Fruit fly (Drosophila melanogaster): ENCODE results near the gene PyK.

Gene PyK

DNA sequence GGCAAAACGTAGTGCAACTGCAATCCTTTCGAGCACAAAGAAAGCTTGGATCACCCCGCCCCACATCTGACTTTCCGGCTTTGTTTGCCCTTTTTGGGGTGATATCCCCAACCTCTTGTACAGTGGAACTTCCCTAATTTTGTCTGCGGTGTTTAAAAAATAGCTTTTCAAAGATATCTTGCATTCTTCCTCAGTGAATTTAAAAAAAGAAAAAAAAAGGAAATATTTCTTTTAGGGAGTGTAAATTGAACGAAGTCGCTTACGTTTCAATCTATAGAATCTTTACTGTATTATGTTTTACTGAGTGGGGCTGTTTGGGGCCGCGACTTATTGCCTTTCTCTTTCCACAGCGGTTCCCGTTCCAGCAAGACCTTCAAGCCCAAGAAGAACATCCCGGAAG is 54.3 kb downstream of the PyK start (continued):
- peak; percentile 37 for TF ChIP-seq cwo (GFP tag; optimal IDR thresholded peaks at IDR 0.05)
- no peak for TF ChIP-seq Hand (GFP tag; optimal IDR thresholded peaks at IDR 0.05)
- TF ChIP-seq CG12219 (GFP tag; optimal IDR thresholded peaks at IDR 0.05), result no peak
- no peak for TF ChIP-seq tup (GFP tag; optimal IDR thresholded peaks at IDR 0.05)
- TF ChIP-seq CG1529 (GFP tag; optimal IDR thresholded peaks at IDR 0.05), result peak; percentile 3
- TF ChIP-seq CG16863 (GFP tag; optimal IDR thresholded peaks at IDR 0.05), result peak; percentile 47
- TF ChIP-seq CG5180 (GFP tag; optimal IDR thresholded peaks at IDR 0.05), result no peak
- 0 out of 2 replicates have a peak, but pooled peaks have one; percentile 11 for TF ChIP-seq CG4360 (GFP tag; IDR thresholded peaks at IDR 0.05)
- TF ChIP-seq Dad (GFP tag; optimal IDR thresholded peaks at IDR 0.05), result no peak
- peak; percentile 43; the same call in 1 of the 2 replicates for TF ChIP-seq ara (GFP tag; IDR thresholded peaks at IDR 0.05)
- TF ChIP-seq gce (GFP tag; IDR thresholded peaks at IDR 0.05), result peak; percentile 73; the same call in 2 of the 3 replicates
- TF ChIP-seq HHEX (GFP tag; optimal IDR thresholded peaks at IDR 0.05), result peak; percentile 25
- TF ChIP-seq CG10431 (GFP tag; optimal IDR thresholded peaks at IDR 0.05), result no peak
- no peak for TF ChIP-seq z (GFP tag; IDR thresholded peaks at IDR 0.05)
- TF ChIP-seq CG30020 (tag; optimal IDR thresholded peaks at IDR 0.05), result no peak
- TF ChIP-seq Nf-YA (GFP tag; IDR thresholded peaks at IDR 0.05), result 0 out of 2 replicates have a peak, but pooled peaks have one; percentile 28
- TF ChIP-seq CG14050 (GFP tag; IDR thresholded peaks at IDR 0.05), result peak; percentile 51
- no peak for TF ChIP-seq CG34224 (GFP tag; IDR thresholded peaks at IDR 0.05; ENCODE audit: partially characterized antibody)
- no peak for TF ChIP-seq hbn (GFP tag; IDR thresholded peaks at IDR 0.05; ENCODE audit: partially characterized antibody)
- no peak for TF ChIP-seq Oli (tag; optimal IDR thresholded peaks at IDR 0.05)
- no peak for TF ChIP-seq Sin3A (optimal IDR thresholded peaks at IDR 0.05)
- peak; percentile 72 for TF ChIP-seq sob (GFP tag; IDR thresholded peaks at IDR 0.05)
- no peak for TF ChIP-seq CG10462 (GFP tag; optimal IDR thresholded peaks at IDR 0.05)
- TF ChIP-seq CG3163 (GFP tag; optimal IDR thresholded peaks at IDR 0.05), result no peak
- no peak for TF ChIP-seq sim (GFP tag; IDR thresholded peaks at IDR 0.05)
- TF ChIP-seq Dip2 (GFP tag; IDR thresholded peaks at IDR 0.05), result no peak
- 0 out of 2 replicates have a peak, but pooled peaks have one; percentile 36 for TF ChIP-seq Poxn (GFP tag; IDR thresholded peaks at IDR 0.05)
- no peak for TF ChIP-seq Kr (GFP tag; optimal IDR thresholded peaks at IDR 0.05)
- TF ChIP-seq Nf-YB (GFP tag; optimal IDR thresholded peaks at IDR 0.05), result peak; percentile 17
- no peak for TF ChIP-seq NC2α (GFP tag; optimal IDR thresholded peaks at IDR 0.05)
- peak; percentile 26 for TF ChIP-seq kay (GFP tag; optimal IDR thresholded peaks at IDR 0.05)
- 0 out of 3 replicates have a peak, but pooled peaks have one; percentile 32 for TF ChIP-seq CG3726 (GFP tag; IDR thresholded peaks at IDR 0.05)
- TF ChIP-seq da (GFP tag; optimal IDR thresholded peaks at IDR 0.05), result no peak
- peak; percentile 32 for TF ChIP-seq CG33557 (GFP tag; optimal IDR thresholded peaks at IDR 0.05)
- peak; percentile 21; the same call in 1 of the 2 replicates for TF ChIP-seq CG4404 (GFP tag; IDR thresholded peaks at IDR 0.05)
- no peak for TF ChIP-seq CG4282 (GFP tag; optimal IDR thresholded peaks at IDR 0.05)
- TF ChIP-seq CG10321 (GFP tag; IDR thresholded peaks at IDR 0.05), result peak; percentile 31; the same call in 1 of the 2 replicates
- peak; percentile 62 for TF ChIP-seq pho (GFP tag; optimal IDR thresholded peaks at IDR 0.05)
- TF ChIP-seq B-H2 (GFP tag; optimal IDR thresholded peaks at IDR 0.05), result no peak
- TF ChIP-seq ttk (GFP tag; IDR thresholded peaks at IDR 0.05), result peak; percentile 71
- TF ChIP-seq CrebB (tag; optimal IDR thresholded peaks at IDR 0.05), result no peak
- TF ChIP-seq NfI (GFP tag; optimal IDR thresholded peaks at IDR 0.05), result peak; percentile 59
- peak; percentile 90 for TF ChIP-seq vvl (GFP tag; IDR thresholded peaks at IDR 0.05)
- peak; percentile 85 for TF ChIP-seq row (GFP tag; IDR thresholded peaks at IDR 0.05)
- TF ChIP-seq fd3F (GFP tag; optimal IDR thresholded peaks at IDR 0.05), result peak; percentile 67
- peak; percentile 51 for TF ChIP-seq repo (GFP tag; optimal IDR thresholded peaks at IDR 0.05)
- no peak for TF ChIP-seq p53 (GFP tag; optimal IDR thresholded peaks at IDR 0.05)
- no peak for TF ChIP-seq toy (GFP tag; IDR thresholded peaks at IDR 0.05)
- TF ChIP-seq CG11560 (tag; IDR thresholded peaks at IDR 0.05), result peak; percentile 65; the same call in 2 of the 3 replicates
- TF ChIP-seq CG18599 (GFP tag; optimal IDR thresholded peaks at IDR 0.05), result peak; percentile 70
- TF ChIP-seq gem (tag; optimal IDR thresholded peaks at IDR 0.05), result no peak
- TF ChIP-seq CG3838 (GFP tag; optimal IDR thresholded peaks at IDR 0.05), result no peak

Data from whole organism, embryonic.